Fruit fly (Drosophila melanogaster) whole organism, wandering third instar larva: ENCODE data around the gene smog.

ENCODE experiments used
- Jra ChIP-seq: sonication (Bioruptor generic); optimal IDR thresholded peaks from 2 replicates; lab custom pipeline; 2016; ENCODE audit warnings: missing biosample characterization, missing genetic modification characterization
- N ChIP-seq: fragments of >200 bp; optimal IDR thresholded peaks from 2 replicates; lab custom pipeline; 2018; ENCODE audit warnings: missing biosample characterization, missing external identifiers, missing genetic modification characterization
- Vsx2 ChIP-seq: fragments of 200-300, 225-300 bp; sonication (Bioruptor generic); optimal IDR thresholded peaks from 2 replicates; lab custom pipeline; 2018; ENCODE audit warnings: missing biosample characterization, missing genetic modification characterization; ENCODE audit not compliant: partially characterized antibody
- brk ChIP-seq: fragments of 200-800 bp; sonication (Bioruptor generic); optimal IDR thresholded peaks from 2 replicates; lab custom pipeline; 2016; ENCODE audit warnings: missing biosample characterization, mild to moderate bottlenecking, missing genetic modification characterization
- ey ChIP-seq: fragments of 200-800 bp; sonication (Bioruptor generic); optimal IDR thresholded peaks from 2 replicates; lab custom pipeline; 2016; ENCODE audit warnings: missing biosample characterization, missing genetic modification characterization
- h ChIP-seq: fragments of 200-800 bp; sonication (Bioruptor generic); optimal IDR thresholded peaks from 3 replicates; lab custom pipeline; 2016; ENCODE audit warnings: missing biosample characterization, mild to moderate bottlenecking, missing genetic modification characterization
- pan ChIP-seq: fragments of >200 bp; optimal IDR thresholded peaks from 2 replicates; lab custom pipeline; 2017

DNA sequence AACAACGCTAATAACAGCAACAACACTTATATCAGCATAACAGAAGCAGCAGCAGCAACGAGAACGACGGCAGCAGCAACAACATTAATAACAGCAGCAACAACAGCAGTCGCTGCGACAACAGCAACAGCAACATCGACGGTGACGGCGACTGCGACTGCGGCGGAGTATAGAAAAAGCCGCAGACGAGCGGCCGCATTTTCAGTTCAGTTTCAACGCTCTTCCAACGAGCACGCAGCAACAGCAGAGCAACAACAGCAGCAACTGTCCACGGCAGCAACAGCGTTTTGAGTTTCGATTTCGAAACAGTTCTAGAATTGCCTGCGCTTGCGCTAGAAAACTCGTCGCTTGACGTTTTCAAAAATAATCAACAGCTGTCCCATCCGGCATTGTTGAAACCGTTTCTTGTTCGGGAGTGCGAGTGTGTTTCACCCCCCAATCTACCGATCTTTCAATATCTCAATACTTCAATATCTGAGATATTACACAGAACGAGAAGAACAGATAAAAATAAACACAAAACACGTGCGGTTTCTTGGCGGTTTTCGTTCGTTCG lies 39.3 kb downstream of the smog start, which contains the start of gene CG3036:
- TF ChIP-seq Jra, result no peak
- no peak for TF ChIP-seq brk (GFP tag; lab: Kevin White, UChicago)
- no peak for TF ChIP-seq N (GFP tag; lab: Kevin White, UChicago)
- TF ChIP-seq Vsx2 (GFP tag; lab: Kevin White, UChicago), result no peak
- peak; percentile 41 for TF ChIP-seq h (GFP tag; lab: Kevin White, UChicago)
- TF ChIP-seq pan (lab: Kevin White, UChicago), result no peak
- no peak for TF ChIP-seq ey (GFP tag; lab: Kevin White, UChicago)
